Worm (Caenorhabditis elegans) whole organism, late embryonic: ENCODE data around the gene F42C5.4.

Source experiments
- F13H6.1 ChIP-seq: sonication (generic microtip); optimal IDR thresholded peaks from 2 replicates; lab custom pipeline; 2016; ENCODE audit warnings: missing genetic modification characterization, missing compliant biosample characterization
- T23F11.4 ChIP-seq: fragments of 200-800 bp; sonication (Bioruptor generic); optimal IDR thresholded peaks from 2 replicates; lab custom pipeline; 2018; ENCODE audit warnings: mild to moderate bottlenecking, missing genetic modification characterization, missing compliant biosample characterization
- ahr-1 ChIP-seq: sonication (generic microtip); optimal IDR thresholded peaks from 2 replicates; lab custom pipeline; 2016; ENCODE audit warnings: missing genetic modification characterization, missing compliant biosample characterization
- ceh-14 ChIP-seq: sonication (generic microtip); optimal IDR thresholded peaks from 2 replicates; lab custom pipeline; 2016; ENCODE audit warnings: missing genotype, missing genetic modification characterization, missing compliant biosample characterization
- ceh-18 ChIP-seq: sonication (generic microtip); optimal IDR thresholded peaks from 2 replicates; lab custom pipeline; 2016; ENCODE audit warnings: missing genetic modification characterization, missing compliant biosample characterization
- ceh-30 ChIP-seq: fragments of 150-350 bp; optimal IDR thresholded peaks from 2 replicates; lab custom pipeline; 2014; ENCODE audit warnings: missing biosample characterization, missing genetic modification characterization
- ceh-31 ChIP-seq: sonication (generic microtip); optimal IDR thresholded peaks from 2 replicates; lab custom pipeline; 2016; ENCODE audit warnings: missing genetic modification characterization, missing compliant biosample characterization
- ceh-34 ChIP-seq: sonication (generic microtip); optimal IDR thresholded peaks from 2 replicates; lab custom pipeline; 2016; ENCODE audit warnings: mild to moderate bottlenecking, missing genetic modification characterization, missing compliant biosample characterization
- ceh-45 ChIP-seq: fragments of 200-800 bp; sonication (Bioruptor generic); IDR thresholded peaks from 2 replicates; pipeline ENCODE4 v1.3.6; 2022; ENCODE audit warnings: missing genetic modification reagents, missing genetic modification characterization, missing compliant biosample characterization
- ceh-48 ChIP-seq: sonication (generic microtip); optimal IDR thresholded peaks from 2 replicates; lab custom pipeline; 2016; ENCODE audit warnings: missing genetic modification characterization, inconsistent platforms, missing compliant biosample characterization
- che-1 ChIP-seq: sonication (generic microtip); optimal IDR thresholded peaks from 2 replicates; lab custom pipeline; 2016; ENCODE audit warnings: mild to moderate bottlenecking, missing genetic modification characterization, missing compliant biosample characterization
- dve-1 ChIP-seq: sonication (generic microtip); optimal IDR thresholded peaks from 2 replicates; lab custom pipeline; 2017; ENCODE audit warnings: antibody characterized with exemption, mild to moderate bottlenecking, missing genetic modification characterization, missing compliant biosample characterization
- hlh-13 ChIP-seq: fragments of 200-800 bp; sonication (Bioruptor generic); optimal IDR thresholded peaks from 2 replicates; lab custom pipeline; 2018; ENCODE audit warnings: mild to moderate bottlenecking, missing genetic modification characterization, missing compliant biosample characterization
- hlh-30 ChIP-seq: sonication (generic microtip); optimal IDR thresholded peaks from 2 replicates; lab custom pipeline; 2017; ENCODE audit warnings: antibody characterized with exemption, missing genetic modification characterization, missing compliant biosample characterization; ENCODE audit not compliant: insufficient read depth
- lin-11 ChIP-seq: fragments of 200-800 bp; sonication (Bioruptor generic); optimal IDR thresholded peaks from 2 replicates; lab custom pipeline; 2018; ENCODE audit warnings: mild to moderate bottlenecking, missing genetic modification characterization, missing compliant biosample characterization
- nfya-1 ChIP-seq: sonication (generic microtip); optimal IDR thresholded peaks from 2 replicates; lab custom pipeline; 2017; ENCODE audit warnings: missing genetic modification characterization, mild to moderate bottlenecking, missing compliant biosample characterization, antibody characterized with exemption, moderate library complexity
- pat-9 ChIP-seq: fragments of 200-800 bp; sonication (Bioruptor generic); optimal IDR thresholded peaks from 2 replicates; lab custom pipeline; 2018; ENCODE audit warnings: mild to moderate bottlenecking, missing genetic modification characterization, moderate library complexity, missing compliant biosample characterization
- pax-1 ChIP-seq: fragments of 150-350 bp; optimal IDR thresholded peaks from 2 replicates; lab custom pipeline; 2014; ENCODE audit warnings: missing biosample characterization, missing genetic modification characterization
- rnt-1 ChIP-seq: sonication (generic microtip); optimal IDR thresholded peaks from 2 replicates; lab custom pipeline; 2016; ENCODE audit warnings: missing genetic modification characterization, missing compliant biosample characterization
- sox-2 ChIP-seq: fragments of 200-800 bp; sonication (Bioruptor generic); IDR thresholded peaks from 2 replicates; pipeline ENCODE4 v1.3.6; 2022; ENCODE audit warnings: missing genetic modification reagents, missing genetic modification characterization, missing compliant biosample characterization
- tbx-2 ChIP-seq: sonication (generic microtip); optimal IDR thresholded peaks from 2 replicates; lab custom pipeline; 2016; ENCODE audit warnings: missing genetic modification characterization, missing compliant biosample characterization
- ttx-3 ChIP-seq: sonication (generic microtip); optimal IDR thresholded peaks from 2 replicates; lab custom pipeline; 2016; ENCODE audit warnings: missing genetic modification reagents, missing genetic modification characterization, missing compliant biosample characterization
- unc-42 ChIP-seq: sonication (generic microtip); optimal IDR thresholded peaks from 2 replicates; lab custom pipeline; 2016; ENCODE audit warnings: missing genotype, missing genetic modification characterization, missing compliant biosample characterization
- unc-55 ChIP-seq: sonication (generic microtip); optimal IDR thresholded peaks from 2 replicates; lab custom pipeline; 2017; ENCODE audit warnings: missing biosample characterization, missing genetic modification reagents, missing genetic modification characterization
- ztf-16 ChIP-seq: sonication (generic microtip); optimal IDR thresholded peaks from 2 replicates; lab custom pipeline; 2017; ENCODE audit warnings: missing genetic modification characterization, missing compliant biosample characterization

Gene F42C5.4

ce11 chrIV:7319931-7320435, 28.1 kb upstream of the F42C5.4 start (continued):
- TF ChIP-seq rnt-1 (tag; lab: Kevin White, UChicago) (peak; percentile 81), ceh-18 (tag; lab: Kevin White, UChicago) (peak; percentile 79), F13H6.1 (tag; lab: Kevin White, UChicago) (peak; percentile 53)

DNA sequence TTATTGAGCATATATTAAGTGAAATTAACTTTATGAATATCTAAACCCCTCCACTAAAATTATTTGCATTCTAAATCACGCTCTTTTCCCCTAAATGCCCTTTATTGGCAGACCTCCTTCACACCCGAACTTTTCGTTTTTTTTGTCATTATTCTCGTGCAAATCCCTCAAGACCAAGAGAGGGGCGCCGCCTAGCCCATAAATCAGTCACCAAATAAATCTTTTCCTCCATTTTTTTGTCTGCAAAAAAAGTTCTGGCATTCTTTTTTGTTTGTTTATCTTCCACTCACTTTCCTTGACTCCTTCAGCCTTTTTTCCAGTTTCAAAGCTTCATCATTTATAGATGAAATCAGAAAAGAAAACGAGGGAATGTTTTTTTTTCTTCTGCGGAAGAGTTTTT, 27.0 kb upstream of the F42C5.4 start:
- TF ChIP-seq ceh-18 (tag; lab: Kevin White, UChicago) (no peak), ztf-16 (tag; lab: Kevin White, UChicago) (no peak), lin-11 (tag; lab: Kevin White, UChicago) (no peak), pat-9 (tag; lab: Kevin White, UChicago) (no peak), ceh-45 (GFP tag; lab: Robert Waterston, UW) (no peak), rnt-1 (tag; lab: Kevin White, UChicago) (no peak), T23F11.4 (GFP tag; lab: Kevin White, UChicago) (no peak), che-1 (no peak)

DNA sequence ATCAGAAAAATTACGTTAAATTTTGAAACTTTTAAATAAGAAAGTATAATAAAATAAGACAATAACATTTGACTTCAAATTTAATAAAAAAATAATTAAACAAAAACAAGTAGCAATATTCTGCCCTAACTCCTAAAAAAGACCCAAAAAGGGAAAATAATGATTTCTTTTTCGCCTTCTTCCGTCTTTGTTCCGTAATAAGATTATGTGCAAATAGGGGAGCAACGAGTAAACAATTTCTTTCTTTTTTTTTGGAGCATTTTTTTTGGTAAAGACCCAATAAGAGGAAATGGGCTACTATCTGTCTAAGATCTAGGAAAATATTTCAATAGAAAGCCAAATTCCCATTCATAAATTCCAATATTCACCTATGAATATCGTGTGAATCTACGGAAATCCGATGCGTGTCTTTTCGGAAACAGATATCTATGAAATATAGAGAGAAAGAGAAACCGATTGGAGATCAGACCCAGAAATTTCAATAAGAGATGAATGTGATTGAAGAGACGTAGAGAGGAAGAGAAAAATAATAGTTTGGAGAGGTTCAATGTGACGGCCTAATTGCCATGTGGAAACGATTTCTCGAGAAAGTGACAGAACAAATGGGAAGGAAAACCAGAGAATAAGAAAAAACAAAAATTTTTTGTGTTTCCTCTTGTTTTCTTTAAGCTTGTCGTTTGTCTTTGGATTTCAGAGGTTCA, 26.1 kb upstream of the F42C5.4 start:
- TF ChIP-seq unc-42 (tag; lab: Kevin White, UChicago) (peak; percentile 59), nfya-1 (tag; lab: Kevin White, UChicago) (peak; percentile 25), ceh-30 (tag; lab: Kevin White, UChicago) (no peak), ttx-3 (no peak), unc-55 (GFP tag; lab: Kevin White, UChicago) (peak; percentile 17), rnt-1 (tag; lab: Kevin White, UChicago) (peak; percentile 27)
- TF ChIP-seq, all 69 proteins: peak for 4

DNA sequence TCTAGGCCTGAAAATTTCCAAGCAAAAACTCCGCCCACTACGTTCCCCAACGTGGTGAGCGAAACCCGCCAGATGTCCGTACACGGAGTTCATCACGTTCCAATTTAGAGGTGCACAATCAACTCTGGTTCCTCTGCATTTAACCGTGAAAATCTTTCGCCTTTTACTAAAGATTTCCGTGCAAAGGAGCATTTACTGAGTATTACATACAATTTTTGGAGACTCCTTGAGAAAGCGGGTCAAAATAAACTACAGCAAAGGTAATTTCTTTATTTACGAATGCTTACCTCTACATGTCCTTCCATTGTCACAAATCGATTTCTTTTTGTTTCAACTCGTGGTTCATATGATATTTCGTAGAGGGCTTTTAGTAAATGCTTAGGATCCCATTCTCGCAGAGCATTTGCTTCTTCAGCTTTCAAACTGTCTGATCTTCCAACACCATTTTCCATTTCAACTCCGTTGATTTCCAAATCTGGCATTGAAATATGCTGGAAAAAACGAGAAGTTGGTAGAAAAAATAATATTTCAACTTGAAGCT, 24.8 kb upstream of the F42C5.4 start, which contains the start of gene F42C5.9:
TSS of gene F42C5.9 (minus strand) at position 491 of the 541 bp plus-strand sequence.
- TF ChIP-seq hlh-30 (tag; lab: Kevin White, UChicago), result no peak
- no peak for TF ChIP-seq pax-1 (tag; lab: Kevin White, UChicago)
- TF ChIP-seq hlh-13 (GFP tag; lab: Kevin White, UChicago), result no peak
- TF ChIP-seq rnt-1 (tag; lab: Kevin White, UChicago), result no peak
- TF ChIP-seq ceh-14, result no peak
- TF ChIP-seq ceh-48 (tag; lab: Kevin White, UChicago), result no peak
- TF ChIP-seq ahr-1 (tag; lab: Kevin White, UChicago), result no peak
- TF ChIP-seq ceh-45 (GFP tag; lab: Robert Waterston, UW), result no peak

ce11 chrIV:7313962-7314361, 22.0 kb upstream of the F42C5.4 start:
- TF ChIP-seq tbx-2 (tag; lab: Kevin White, UChicago), result peak; percentile 19
- TF ChIP-seq unc-55 (GFP tag; lab: Kevin White, UChicago), result peak; percentile 1
- peak; percentile 8 for TF ChIP-seq dve-1 (tag; lab: Kevin White, UChicago)
- TF ChIP-seq ceh-34 (tag; lab: Kevin White, UChicago), result peak; percentile 65
- TF ChIP-seq sox-2 (GFP tag; lab: Robert Waterston, UW), result no peak
- TF ChIP-seq hlh-30 (tag; lab: Kevin White, UChicago), result peak; percentile 3
- peak; percentile 19 for TF ChIP-seq ceh-31 (tag; lab: Kevin White, UChicago)
- no peak for TF ChIP-seq pax-1 (tag; lab: Kevin White, UChicago)
- TF ChIP-seq nfya-1 (tag; lab: Kevin White, UChicago), result peak; percentile 39

ce11 chrIV:7313397-7313910, 21.5 kb upstream of the F42C5.4 start, which contains the start of gene rps-8:
Gene rps-8, minus strand, starts transcription at chrIV:7313860.
- no peak for TF ChIP-seq lin-11 (tag; lab: Kevin White, UChicago)
- TF ChIP-seq, all 69 proteins: peak for 0
